Worm (Caenorhabditis elegans) whole organism, L3 larva: ENCODE results near the gene bcmo-2.

ENCODE experiments used
- nhr-76 ChIP-seq: fragments of 150-350 bp; sonication (generic microtip); optimal IDR thresholded peaks from 5 replicates; lab custom pipeline; 2014; ENCODE audit warnings: missing biosample characterization, missing genetic modification characterization
- unc-39 ChIP-seq: sonication (generic microtip); optimal IDR thresholded peaks from 4 replicates; lab custom pipeline; 2017; ENCODE audit warnings: missing biosample characterization, missing genetic modification characterization

ce11 chrII:3909301-3909700 is 1.3 kb downstream of the bcmo-2 start:
- TF ChIP-seq unc-39 (tag; lab: Kevin White, UChicago) = no peak
- TF ChIP-seq nhr-76 (tag; lab: Kevin White, UChicago) = no peak
